Worm (Caenorhabditis elegans): Measurements from ENCODE around the gene T28C6.7.

DNA sequence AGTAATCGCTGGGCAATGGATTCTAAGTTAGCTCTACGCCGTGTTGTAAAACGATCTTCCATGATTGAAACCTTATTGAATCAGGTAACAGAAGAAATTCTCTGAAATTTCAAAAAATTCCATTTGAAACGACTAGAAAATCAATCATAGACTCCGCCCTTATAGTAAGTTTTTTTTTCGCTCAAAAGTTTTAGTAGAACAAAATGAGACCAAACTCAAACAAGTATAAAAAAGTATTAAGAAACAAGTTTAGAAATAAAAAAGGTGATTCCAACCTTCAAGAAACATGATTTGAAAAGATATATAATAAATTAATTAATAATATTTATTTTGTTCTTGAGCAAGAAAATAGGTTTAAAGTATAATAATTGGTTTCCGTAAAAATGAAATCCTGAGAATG lies 49.6 kb upstream of the T28C6.7 start, which contains the start of gene C33D9.6:
- no peak for TF ChIP-seq nhr-76 (tag; optimal IDR thresholded peaks at IDR 0.05)
- TF ChIP-seq ham-2 (GFP tag; optimal IDR thresholded peaks at IDR 0.05), result no peak
- TF ChIP-seq elt-3 (tag; optimal IDR thresholded peaks at IDR 0.05), result no peak
- no peak for TF ChIP-seq nhr-12 (tag; optimal IDR thresholded peaks at IDR 0.05)
- TF ChIP-seq pha-4 (tag; optimal IDR thresholded peaks at IDR 0.05), result no peak
- no peak for TF ChIP-seq blmp-1 (tag; optimal IDR thresholded peaks at IDR 0.05)
- TF ChIP-seq ces-1 (GFP tag; optimal IDR thresholded peaks at IDR 0.05), result no peak
- no peak for TF ChIP-seq unc-62 (GFP tag; optimal IDR thresholded peaks at IDR 0.05)
- TF ChIP-seq snpc-4 (tag; optimal IDR thresholded peaks at IDR 0.05), result no peak
- no peak for TF ChIP-seq ztf-11 (tag; optimal IDR thresholded peaks at IDR 0.05)
- no peak for TF ChIP-seq nhr-28 (tag; optimal IDR thresholded peaks at IDR 0.05)
- no peak for TF ChIP-seq mep-1 (tag; optimal IDR thresholded peaks at IDR 0.05)
- TF ChIP-seq lin-13 (tag; optimal IDR thresholded peaks at IDR 0.05), result no peak
